Worm (Caenorhabditis elegans) whole organism, L1 larva: Measurements from ENCODE around the gene srt-31.

Source experiments
- fkh-8 ChIP-seq: sonication (generic microtip); optimal IDR thresholded peaks from 2 replicates; lab custom pipeline; 2016; ENCODE audit warnings: mild to moderate bottlenecking, missing genetic modification characterization, missing compliant biosample characterization
- grh-1 ChIP-seq: fragments of 200-800 bp; sonication (Bioruptor generic); IDR thresholded peaks from 2 replicates; pipeline ENCODE4 v1.3.6; 2022; ENCODE audit warnings: missing genetic modification reagents, missing genetic modification characterization, missing compliant biosample characterization
- lin-13 ChIP-seq: fragments of 150-350 bp; optimal IDR thresholded peaks from 2 replicates; lab custom pipeline; 2014; ENCODE audit warnings: missing biosample characterization, missing genetic modification reagents, missing genetic modification characterization
- lin-39 ChIP-seq: fragments of 150-350 bp; optimal IDR thresholded peaks from 2 replicates; lab custom pipeline; 2014; ENCODE audit warnings: missing biosample characterization, missing genetic modification reagents, missing genetic modification characterization
- mdl-1 ChIP-seq, 2 experiments: fragments of 150-350 bp; optimal IDR thresholded peaks; 2 replicates each; lab custom pipeline; 2014 to 2017; ENCODE audit warnings: missing biosample characterization in 2 of 2, missing genetic modification characterization in 2 of 2, inconsistent platforms in 1 of 2
- nhr-237 ChIP-seq: fragments of 150-350 bp; optimal IDR thresholded peaks from 2 replicates; lab custom pipeline; 2014; ENCODE audit warnings: missing biosample characterization, missing genetic modification characterization
- nhr-28 ChIP-seq: fragments of 150-350 bp; optimal IDR thresholded peaks from 2 replicates; lab custom pipeline; 2014; ENCODE audit warnings: missing biosample characterization, missing genetic modification characterization
- xbp-1 ChIP-seq: sonication (generic microtip); optimal IDR thresholded peaks from 2 replicates; lab custom pipeline; 2016; ENCODE audit warnings: missing genetic modification characterization, missing compliant biosample characterization
- ztf-11 ChIP-seq, 2 experiments: sonication (generic microtip); optimal IDR thresholded peaks; 2 replicates each; lab custom pipeline; 2016 to 2017; ENCODE audit warnings: missing genetic modification characterization in 2 of 2, missing biosample characterization in 1 of 2, missing compliant biosample characterization in 1 of 2

ce11 chrV:505191-505590, 32.5 kb downstream of the srt-31 start, which contains the start of gene srlf-19:
- TF ChIP-seq grh-1 (GFP tag; lab: Robert Waterston, UW): no peak
- TF ChIP-seq mdl-1 (tag; optimal IDR thresholded peaks at IDR 0.05; lab: Kevin White, UChicago): no peak
- TF ChIP-seq nhr-28: no peak
- TF ChIP-seq nhr-237 (tag; lab: Kevin White, UChicago): no peak
- TF ChIP-seq ztf-11 (tag; optimal IDR thresholded peaks at IDR 0.05; lab: Kevin White, UChicago): no peak
- TF ChIP-seq xbp-1 (tag; lab: Kevin White, UChicago): no peak
- no peak for TF ChIP-seq lin-39 (tag; lab: Kevin White, UChicago)
- TF ChIP-seq fkh-8 (tag; lab: Kevin White, UChicago): no peak
- no peak for TF ChIP-seq lin-13 (GFP tag; lab: Kevin White, UChicago)
